2 worm cellular contexts compared by ENCODE assay signal in the genomic region with DNA sequence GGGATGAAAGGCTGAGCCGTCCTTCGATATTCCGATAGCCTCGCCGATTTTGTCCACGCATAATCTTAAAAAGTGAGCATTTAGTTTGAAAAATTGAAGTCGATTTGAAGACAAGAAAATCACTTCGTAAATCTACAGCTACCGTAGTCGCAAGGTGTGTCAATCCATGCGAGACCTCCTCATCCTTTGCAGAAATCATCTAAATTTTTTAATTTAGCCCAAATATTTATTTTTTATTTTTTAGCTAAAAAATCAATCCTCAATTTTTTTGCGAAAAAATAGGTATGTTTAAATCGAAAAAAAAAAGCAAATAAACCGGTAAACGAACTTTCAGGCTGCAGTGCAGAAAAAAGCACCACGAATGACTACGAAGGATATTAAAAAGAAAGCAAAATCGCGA.
A peak's percentile ranks its signal among the peaks of the same experiment; 100 is the strongest.
TF ChIP-seq lines count a peak whose summit lies in the region.

A gene (minus strand): TSS at position 101 of the 400 bp plus-strand sequence.
A gene (plus strand): TSS at position 169 of the 400 bp plus-strand sequence.

TF ChIP-seq in whole organism, L4 larva, 104 proteins besides CTCF, POLR2A, EP300 and RAD21:
- TF ChIP-seq spr-1 (tag; optimal IDR thresholded peaks at IDR 0.05; lab: Kevin White, UChicago) (no peak), R02D3.7 (tag; optimal IDR thresholded peaks at IDR 0.05; lab: Kevin White, UChicago) (peak; percentile 39), Y105C5A.15 (GFP tag; IDR thresholded peaks at IDR 0.05; lab: Robert Waterston, UW) (no peak), daf-12 (tag; optimal IDR thresholded peaks at IDR 0.05; lab: Kevin White, UChicago) (no peak), unc-62 (GFP tag; optimal IDR thresholded peaks at IDR 0.05 in 1 of 2; lab: Kevin White, UChicago) (peak in 1 of 2 experiments; percentile 19), unc-62 (tag; optimal IDR thresholded peaks at IDR 0.05; lab: Kevin White, UChicago) (no peak), ceh-44 (GFP tag; IDR thresholded peaks at IDR 0.05; lab: Robert Waterston, UW) (no peak), lsy-2 (tag; optimal IDR thresholded peaks at IDR 0.05; lab: Kevin White, UChicago) (peak in 1 of 2 experiments; percentile 19), snpc-4 (tag; optimal IDR thresholded peaks at IDR 0.05; lab: Kevin White, UChicago) (no peak), daf-8 (GFP tag; IDR thresholded peaks at IDR 0.05; lab: Robert Waterston, UW) (no peak), dve-1 (tag; optimal IDR thresholded peaks at IDR 0.05; lab: Kevin White, UChicago; ENCODE audit: insufficient read depth) (no peak), nhr-111 (GFP tag; optimal IDR thresholded peaks at IDR 0.05; lab: Kevin White, UChicago) (no peak), nhr-76 (tag; optimal IDR thresholded peaks at IDR 0.05; lab: Kevin White, UChicago) (no peak)
TF ChIP-seq in whole organism, L4 larva: peak in this region for 3.

TF ChIP-seq in whole organism, young adult, 124 proteins besides CTCF, POLR2A, EP300 and RAD21:
- TF ChIP-seq tbp1 (GFP tag; optimal IDR thresholded peaks at IDR 0.05; lab: Kevin White, UChicago) (no peak), Y79H2A.3 (GFP tag; conservative IDR thresholded peaks at IDR 0.05; lab: Robert Waterston, UW) (no peak), F33H1.4 (GFP tag; IDR thresholded peaks at IDR 0.05; lab: Robert Waterston, UW) (peak; percentile 46; the same call in 1 of the 2 replicates), athp-1 (tag; optimal IDR thresholded peaks at IDR 0.05; lab: Kevin White, UChicago) (no peak), lsl-1 (GFP tag; optimal IDR thresholded peaks at IDR 0.05; lab: Kevin White, UChicago) (peak; percentile 58), nhr-27 (tag; optimal IDR thresholded peaks at IDR 0.05; lab: Kevin White, UChicago) (no peak), somi-1 (GFP tag; optimal IDR thresholded peaks at IDR 0.05; lab: Kevin White, UChicago) (no peak)
